Fruit fly (Drosophila melanogaster) whole organism, wandering third instar larva: ENCODE data around the gene CG43149.

Experiments used
- Hnf4 ChIP-seq: fragments of 200-800 bp; sonication (Bioruptor generic); optimal IDR thresholded peaks from 2 replicates; lab custom pipeline; 2016; ENCODE audit warnings: missing biosample characterization, mild to moderate bottlenecking, missing genetic modification characterization
- ey ChIP-seq: fragments of 200-800 bp; sonication (Bioruptor generic); optimal IDR thresholded peaks from 2 replicates; lab custom pipeline; 2016; ENCODE audit warnings: missing biosample characterization, missing genetic modification characterization
- fru ChIP-seq: fragments of 200-800 bp; sonication (Bioruptor generic); optimal IDR thresholded peaks from 3 replicates; lab custom pipeline; 2016; ENCODE audit warnings: missing biosample characterization, mild to moderate bottlenecking, missing genetic modification characterization

DNA sequence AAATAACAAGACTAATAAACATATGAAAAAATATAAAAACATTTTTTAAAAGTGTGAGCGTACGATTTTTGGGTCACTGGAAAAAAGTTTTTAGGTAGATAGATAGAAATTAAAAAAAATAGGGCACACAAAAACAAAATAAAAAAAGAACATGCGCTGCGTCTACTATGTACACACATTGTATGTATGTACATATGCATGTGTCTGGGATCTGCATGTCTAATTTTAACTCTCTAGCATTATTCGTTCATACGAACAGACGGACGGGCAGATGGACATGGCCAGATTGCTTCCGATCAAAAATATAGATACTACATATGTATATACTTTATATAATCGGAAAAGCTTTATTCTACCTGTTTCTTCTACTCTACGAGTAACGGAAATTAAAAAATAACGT lies 2.0 kb upstream of the CG43149 start:
- no peak for TF ChIP-seq fru
- no peak for TF ChIP-seq Hnf4
- no peak for TF ChIP-seq ey (GFP tag; lab: Kevin White, UChicago)
